Worm (Caenorhabditis elegans) whole organism, late embryonic: Measurements from ENCODE around the gene mab-5.
A peak's percentile ranks its signal among the peaks of the same experiment; 100 is the strongest.

Experiments used
- F13H6.1 ChIP-seq: sonication (generic microtip); optimal IDR thresholded peaks from 2 replicates; lab custom pipeline; 2016; ENCODE audit warnings: missing genetic modification characterization, missing compliant biosample characterization
- T23F11.4 ChIP-seq: fragments of 200-800 bp; sonication (Bioruptor generic); optimal IDR thresholded peaks from 2 replicates; lab custom pipeline; 2018; ENCODE audit warnings: mild to moderate bottlenecking, missing genetic modification characterization, missing compliant biosample characterization
- Y22D7AL.16 ChIP-seq: sonication (generic microtip); optimal IDR thresholded peaks from 2 replicates; lab custom pipeline; 2016; ENCODE audit warnings: missing genetic modification characterization, missing compliant biosample characterization
- ceh-19 ChIP-seq: fragments of 200-800 bp; sonication (Bioruptor generic); optimal IDR thresholded peaks from 2 replicates; lab custom pipeline; 2018; ENCODE audit warnings: mild to moderate bottlenecking, missing genetic modification characterization, missing compliant biosample characterization
- ceh-22 ChIP-seq: sonication (generic microtip); optimal IDR thresholded peaks from 2 replicates; lab custom pipeline; 2017; ENCODE audit warnings: missing biosample characterization, missing genetic modification characterization
- ceh-31 ChIP-seq: sonication (generic microtip); optimal IDR thresholded peaks from 2 replicates; lab custom pipeline; 2016; ENCODE audit warnings: missing genetic modification characterization, missing compliant biosample characterization
- ceh-45 ChIP-seq: fragments of 200-800 bp; sonication (Bioruptor generic); IDR thresholded peaks from 2 replicates; pipeline ENCODE4 v1.3.6; 2022; ENCODE audit warnings: missing genetic modification reagents, missing genetic modification characterization, missing compliant biosample characterization
- ceh-9 ChIP-seq: sonication (generic microtip); optimal IDR thresholded peaks from 2 replicates; lab custom pipeline; 2016; ENCODE audit warnings: mild to moderate bottlenecking, missing genetic modification characterization, inconsistent platforms, missing compliant biosample characterization
- che-1 ChIP-seq: sonication (generic microtip); optimal IDR thresholded peaks from 2 replicates; lab custom pipeline; 2016; ENCODE audit warnings: mild to moderate bottlenecking, missing genetic modification characterization, missing compliant biosample characterization
- dve-1 ChIP-seq: sonication (generic microtip); optimal IDR thresholded peaks from 2 replicates; lab custom pipeline; 2017; ENCODE audit warnings: antibody characterized with exemption, mild to moderate bottlenecking, missing genetic modification characterization, missing compliant biosample characterization
- ets-4 ChIP-seq: sonication (generic microtip); optimal IDR thresholded peaks from 2 replicates; lab custom pipeline; 2016; ENCODE audit warnings: missing genetic modification characterization, missing compliant biosample characterization
- eyg-1 ChIP-seq: sonication (generic microtip); optimal IDR thresholded peaks from 2 replicates; lab custom pipeline; 2016; ENCODE audit warnings: missing genotype, missing genetic modification characterization, missing compliant biosample characterization
- fax-1 ChIP-seq: sonication (generic microtip); optimal IDR thresholded peaks from 2 replicates; lab custom pipeline; 2016; ENCODE audit warnings: missing genotype, missing genetic modification characterization, missing compliant biosample characterization
- fkh-10 ChIP-seq: fragments of 150-350 bp; optimal IDR thresholded peaks from 2 replicates; lab custom pipeline; 2014; ENCODE audit warnings: missing biosample characterization, missing genetic modification reagents, missing genetic modification characterization
- hlh-13 ChIP-seq: fragments of 200-800 bp; sonication (Bioruptor generic); optimal IDR thresholded peaks from 2 replicates; lab custom pipeline; 2018; ENCODE audit warnings: mild to moderate bottlenecking, missing genetic modification characterization, missing compliant biosample characterization
- hlh-15 ChIP-seq: sonication (generic microtip); optimal IDR thresholded peaks from 2 replicates; lab custom pipeline; 2016; ENCODE audit warnings: missing genetic modification characterization, missing compliant biosample characterization
- hlh-30 ChIP-seq: sonication (generic microtip); optimal IDR thresholded peaks from 2 replicates; lab custom pipeline; 2017; ENCODE audit warnings: antibody characterized with exemption, missing genetic modification characterization, missing compliant biosample characterization; ENCODE audit not compliant: insufficient read depth
- hlh-6 ChIP-seq: sonication (generic microtip); optimal IDR thresholded peaks from 2 replicates; lab custom pipeline; 2016; ENCODE audit warnings: missing genotype, missing genetic modification characterization, missing compliant biosample characterization
- hlh-8 ChIP-seq: sonication (generic microtip); optimal IDR thresholded peaks from 2 replicates; lab custom pipeline; 2016; ENCODE audit warnings: missing genotype, missing genetic modification characterization, missing compliant biosample characterization
- lim-6 ChIP-seq: sonication (generic microtip); optimal IDR thresholded peaks from 2 replicates; lab custom pipeline; 2016; ENCODE audit warnings: missing genetic modification characterization, missing compliant biosample characterization
- mec-3 ChIP-seq: sonication (generic microtip); optimal IDR thresholded peaks from 2 replicates; lab custom pipeline; 2016; ENCODE audit warnings: borderline replicate concordance, missing genetic modification characterization, missing compliant biosample characterization
- nfya-1 ChIP-seq: sonication (generic microtip); optimal IDR thresholded peaks from 2 replicates; lab custom pipeline; 2017; ENCODE audit warnings: missing genetic modification characterization, mild to moderate bottlenecking, missing compliant biosample characterization, antibody characterized with exemption, moderate library complexity
- nhr-11 ChIP-seq: fragments of 150-350 bp; optimal IDR thresholded peaks from 2 replicates; lab custom pipeline; 2014; ENCODE audit warnings: missing biosample characterization, missing genetic modification characterization
- nhr-232 ChIP-seq: sonication (generic microtip); optimal IDR thresholded peaks from 2 replicates; lab custom pipeline; 2016; ENCODE audit warnings: missing genetic modification characterization, missing compliant biosample characterization
- odd-2 ChIP-seq: sonication (generic microtip); optimal IDR thresholded peaks from 2 replicates; lab custom pipeline; 2017; ENCODE audit warnings: antibody characterized with exemption, mild to moderate bottlenecking, missing genetic modification characterization, missing compliant biosample characterization
- pag-3 ChIP-seq: sonication (generic microtip); optimal IDR thresholded peaks from 2 replicates; lab custom pipeline; 2016; ENCODE audit warnings: missing compliant biosample characterization, missing genetic modification characterization, borderline replicate concordance
- pat-9 ChIP-seq: fragments of 200-800 bp; sonication (Bioruptor generic); optimal IDR thresholded peaks from 2 replicates; lab custom pipeline; 2018; ENCODE audit warnings: mild to moderate bottlenecking, missing genetic modification characterization, moderate library complexity, missing compliant biosample characterization
- pha-2 ChIP-seq: sonication (generic microtip); optimal IDR thresholded peaks from 2 replicates; lab custom pipeline; 2017; ENCODE audit warnings: mild to moderate bottlenecking, missing genetic modification characterization, missing compliant biosample characterization
- pha-4 ChIP-seq: fragments of 150-350 bp; optimal IDR thresholded peaks from 2 replicates; lab custom pipeline; 2018; ENCODE audit warnings: missing biosample characterization, missing genetic modification reagents, missing genetic modification characterization
- pqm-1 ChIP-seq: sonication (generic microtip); optimal IDR thresholded peaks from 2 replicates; lab custom pipeline; 2016; ENCODE audit warnings: missing genetic modification characterization, missing compliant biosample characterization
- ref-2 ChIP-seq: sonication (generic microtip); optimal IDR thresholded peaks from 2 replicates; lab custom pipeline; 2016; ENCODE audit warnings: missing genetic modification characterization, missing compliant biosample characterization
- sox-2 ChIP-seq: fragments of 200-800 bp; sonication (Bioruptor generic); IDR thresholded peaks from 2 replicates; pipeline ENCODE4 v1.3.6; 2022; ENCODE audit warnings: missing genetic modification reagents, missing genetic modification characterization, missing compliant biosample characterization
- syd-9 ChIP-seq: sonication (generic microtip); optimal IDR thresholded peaks from 2 replicates; lab custom pipeline; 2016; ENCODE audit warnings: mild to moderate bottlenecking, missing genetic modification characterization, moderate library complexity, missing compliant biosample characterization
- tbx-2 ChIP-seq: sonication (generic microtip); optimal IDR thresholded peaks from 2 replicates; lab custom pipeline; 2016; ENCODE audit warnings: missing genetic modification characterization, missing compliant biosample characterization
- tbx-7 ChIP-seq: sonication (generic microtip); optimal IDR thresholded peaks from 2 replicates; lab custom pipeline; 2016; ENCODE audit warnings: missing genotype, missing genetic modification characterization, missing compliant biosample characterization
- ttx-3 ChIP-seq: sonication (generic microtip); optimal IDR thresholded peaks from 2 replicates; lab custom pipeline; 2016; ENCODE audit warnings: missing genetic modification reagents, missing genetic modification characterization, missing compliant biosample characterization
- unc-3 ChIP-seq, 2 experiments: fragments of 200-800 bp in 1 of 2; sonication (Bioruptor generic) in 1 of 2; sonication (generic microtip) in 1 of 2; conservative IDR thresholded peaks in 1 of 2; optimal IDR thresholded peaks in 1 of 2; 2 replicates each; pipeline versions ENCODE4 v1.3.6 to Lab custom; 2016 to 2022; ENCODE audit warnings: missing compliant biosample characterization in 2 of 2, missing genetic modification characterization in 2 of 2, missing genetic modification reagents in 1 of 2
- unc-55 ChIP-seq: sonication (generic microtip); optimal IDR thresholded peaks from 2 replicates; lab custom pipeline; 2017; ENCODE audit warnings: missing biosample characterization, missing genetic modification reagents, missing genetic modification characterization
- zip-5 ChIP-seq: sonication (generic microtip); optimal IDR thresholded peaks from 2 replicates; lab custom pipeline; 2016; ENCODE audit warnings: missing genetic modification characterization, missing compliant biosample characterization
- ztf-16 ChIP-seq: sonication (generic microtip); optimal IDR thresholded peaks from 2 replicates; lab custom pipeline; 2017; ENCODE audit warnings: missing genetic modification characterization, missing compliant biosample characterization

The mab-5 gene

DNA sequence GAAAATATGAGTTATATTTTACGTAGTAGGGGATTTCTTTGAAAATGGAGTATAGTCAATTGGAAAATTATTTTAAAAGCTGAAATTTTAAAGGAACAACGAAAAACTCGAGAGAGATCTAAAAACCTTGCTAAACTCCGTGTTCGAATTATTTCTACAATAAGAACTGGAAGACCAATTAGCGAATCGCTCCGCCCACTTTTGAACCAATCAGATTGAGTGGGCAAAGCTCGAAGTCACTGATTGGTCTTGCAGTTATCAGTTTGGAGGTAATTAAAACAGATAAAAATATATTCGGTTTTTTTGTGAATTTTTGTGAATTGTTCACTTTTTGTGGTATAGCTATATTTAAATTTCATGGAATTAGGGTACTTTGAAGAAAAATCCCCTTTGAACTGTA, 40.0 kb upstream of the mab-5 start:
- TF ChIP-seq ceh-22 (tag; lab: Kevin White, UChicago) (no peak), ets-4 (tag; lab: Kevin White, UChicago) (no peak), nfya-1 (tag; lab: Kevin White, UChicago) (peak; percentile 84), hlh-8 (tag; lab: Kevin White, UChicago) (no peak), fkh-10 (GFP tag; lab: Kevin White, UChicago) (no peak), unc-3 (GFP tag; conservative IDR thresholded peaks at IDR 0.05; lab: Robert Waterston, UW) (no peak), unc-3 (tag; optimal IDR thresholded peaks at IDR 0.05; lab: Kevin White, UChicago) (no peak)

DNA sequence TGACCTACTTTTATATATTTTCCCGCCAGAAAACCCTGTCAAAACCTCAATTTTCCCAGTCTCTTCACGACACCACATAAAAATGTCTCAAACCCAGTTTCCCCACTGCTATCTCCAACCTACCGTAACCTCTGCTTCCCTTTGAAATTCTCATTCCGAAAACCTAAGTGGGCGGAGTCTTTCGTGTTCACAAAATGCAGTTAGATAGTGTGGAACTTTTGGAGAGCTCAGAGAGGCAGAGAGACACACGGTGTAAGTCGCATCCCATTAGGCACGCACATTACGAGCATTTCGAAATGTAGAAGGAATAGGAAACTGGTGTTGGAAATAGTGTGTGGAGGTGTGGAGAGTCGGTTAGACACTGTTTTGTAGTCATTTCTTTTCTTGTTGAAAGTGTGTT, 36.6 kb upstream of the mab-5 start:
- TF ChIP-seq ztf-16 (tag; lab: Kevin White, UChicago) (no peak), hlh-30 (tag; lab: Kevin White, UChicago) (no peak), ceh-22 (tag; lab: Kevin White, UChicago) (no peak), fax-1 (tag; lab: Kevin White, UChicago) (no peak), odd-2 (tag; lab: Kevin White, UChicago) (no peak), hlh-13 (GFP tag; lab: Kevin White, UChicago) (no peak), tbx-2 (tag; lab: Kevin White, UChicago) (no peak), ref-2 (no peak), Y22D7AL.16 (tag; lab: Kevin White, UChicago) (no peak), T23F11.4 (GFP tag; lab: Kevin White, UChicago) (no peak), unc-55 (GFP tag; lab: Kevin White, UChicago) (no peak), zip-5 (tag; lab: Kevin White, UChicago) (no peak), nhr-232 (tag; lab: Kevin White, UChicago) (no peak), pha-2 (tag; lab: Kevin White, UChicago) (no peak), pqm-1 (tag; lab: Kevin White, UChicago) (no peak), syd-9 (no peak), ceh-31 (no peak)

DNA sequence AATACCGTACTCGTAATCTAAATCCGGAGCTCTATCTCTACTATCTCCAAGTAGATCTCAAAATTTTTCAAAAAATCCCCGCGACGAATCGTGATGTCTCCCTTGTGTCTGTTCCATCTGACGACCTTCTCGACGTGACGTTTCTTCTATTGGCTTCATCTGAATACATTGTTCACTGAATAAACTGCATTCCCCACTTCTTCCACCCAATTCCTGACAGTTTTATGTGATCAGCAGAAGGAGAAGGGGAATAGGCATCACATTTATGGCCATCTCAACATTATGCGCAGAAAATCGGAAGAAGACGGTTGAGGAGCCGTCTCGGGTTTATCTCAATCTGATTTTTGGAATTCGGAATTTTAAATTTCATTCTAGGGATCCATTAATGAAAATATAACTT, 35.7 kb upstream of the mab-5 start:
- no peak for TF ChIP-seq odd-2 (tag; lab: Kevin White, UChicago)
- no peak for TF ChIP-seq unc-55 (GFP tag; lab: Kevin White, UChicago)
- no peak for TF ChIP-seq hlh-15 (tag; lab: Kevin White, UChicago)
- TF ChIP-seq tbx-7, result no peak
- TF ChIP-seq ceh-9 (tag; lab: Kevin White, UChicago), result no peak
- no peak for TF ChIP-seq nfya-1 (tag; lab: Kevin White, UChicago)
- TF ChIP-seq ceh-19 (GFP tag; lab: Kevin White, UChicago), result no peak
- TF ChIP-seq dve-1, result no peak
- no peak for TF ChIP-seq eyg-1 (tag; lab: Kevin White, UChicago)
- TF ChIP-seq F13H6.1 (tag; lab: Kevin White, UChicago), result no peak
- no peak for TF ChIP-seq pha-4 (tag; lab: Kevin White, UChicago)
- no peak for TF ChIP-seq pat-9 (tag; lab: Kevin White, UChicago)
- TF ChIP-seq mec-3, result no peak
- TF ChIP-seq, all 69 proteins: peak for 0

DNA sequence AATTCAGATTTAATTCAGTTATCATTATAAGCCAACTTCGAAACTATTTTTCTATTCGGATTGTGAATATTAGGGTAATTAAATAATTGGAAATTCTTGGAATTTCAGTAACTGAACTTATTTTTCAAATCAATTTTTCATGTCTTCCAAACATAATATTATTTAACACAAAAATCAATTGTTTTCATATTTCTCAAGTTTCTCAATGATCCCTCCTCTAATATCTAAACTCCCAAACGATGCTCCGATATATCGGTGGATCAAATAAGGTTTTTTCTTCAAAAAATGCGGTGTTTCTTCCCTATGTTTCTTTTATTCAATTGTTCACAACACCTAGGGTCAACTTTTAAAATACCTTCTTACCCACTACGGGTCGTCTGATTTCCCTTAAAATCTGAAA, 33.2 kb upstream of the mab-5 start:
- TF ChIP-seq che-1 (tag; lab: Kevin White, UChicago), result no peak
- TF ChIP-seq ttx-3 (tag; lab: Kevin White, UChicago), result no peak
- no peak for TF ChIP-seq pha-2 (tag; lab: Kevin White, UChicago)
- no peak for TF ChIP-seq nhr-232 (tag; lab: Kevin White, UChicago)
- no peak for TF ChIP-seq nhr-11 (tag; lab: Kevin White, UChicago)
- no peak for TF ChIP-seq syd-9
- TF ChIP-seq lim-6, result no peak
- TF ChIP-seq unc-3 (GFP tag; conservative IDR thresholded peaks at IDR 0.05; lab: Robert Waterston, UW), result no peak
- TF ChIP-seq unc-3 (tag; optimal IDR thresholded peaks at IDR 0.05; lab: Kevin White, UChicago), result no peak
- TF ChIP-seq mec-3, result no peak
- TF ChIP-seq odd-2 (tag; lab: Kevin White, UChicago), result no peak
- no peak for TF ChIP-seq sox-2 (GFP tag; lab: Robert Waterston, UW)
- no peak for TF ChIP-seq ref-2
- TF ChIP-seq ceh-45 (GFP tag; lab: Robert Waterston, UW), result no peak
- no peak for TF ChIP-seq hlh-6
- no peak for TF ChIP-seq pqm-1 (tag; lab: Kevin White, UChicago)
- no peak for TF ChIP-seq pag-3 (tag; lab: Kevin White, UChicago)
- no peak for TF ChIP-seq pat-9 (tag; lab: Kevin White, UChicago)
